Fruit fly (Drosophila melanogaster): ENCODE data around the gene Tspo.

dm6 chr2L:524515-524920 lies 34.9 kb upstream of the Tspo start:
- TF ChIP-seq Sox102F (GFP tag; optimal IDR thresholded peaks at IDR 0.05) (no peak), pdm3 (GFP tag; optimal IDR thresholded peaks at IDR 0.05) (no peak), fkh (GFP tag; optimal IDR thresholded peaks at IDR 0.05) (no peak), CG6808 (GFP tag; optimal IDR thresholded peaks at IDR 0.05) (peak; percentile 68), cyc (GFP tag; optimal IDR thresholded peaks at IDR 0.05) (no peak), CG8632 (GFP tag; optimal IDR thresholded peaks at IDR 0.05) (no peak), CG11902 (GFP tag; optimal IDR thresholded peaks at IDR 0.05) (no peak), CG1621 (tag; optimal IDR thresholded peaks at IDR 0.05) (peak; percentile 69), spab (GFP tag; optimal IDR thresholded peaks at IDR 0.05) (peak; percentile 55)
